Fruit fly (Drosophila melanogaster): ENCODE results near the gene Ten-a.

Gene Ten-a

dm6 chrX:12242375-12242774, 198.9 kb downstream of the Ten-a start (continued):
- TF ChIP-seq CG10267 (tag; optimal IDR thresholded peaks at IDR 0.05) (peak; percentile 64), cg (GFP tag; optimal IDR thresholded peaks at IDR 0.05) (peak; percentile 14), bcd (GFP tag; optimal IDR thresholded peaks at IDR 0.05) (peak; percentile 31), CG16779 (GFP tag; IDR thresholded peaks at IDR 0.05) (no peak), Sry-β (GFP tag; optimal IDR thresholded peaks at IDR 0.05) (no peak), Blimp-1 (GFP tag; optimal IDR thresholded peaks at IDR 0.05) (peak; percentile 84), CG12071 (GFP tag; optimal IDR thresholded peaks at IDR 0.05) (no peak), CG13123 (GFP tag; optimal IDR thresholded peaks at IDR 0.05) (no peak), CG17829 (tag; optimal IDR thresholded peaks at IDR 0.05) (peak; percentile 69), chm (GFP tag; IDR thresholded peaks at IDR 0.05) (peak; percentile 73), BEAF-32 (GFP tag; optimal IDR thresholded peaks at IDR 0.05) (no peak), Sox102F (GFP tag; optimal IDR thresholded peaks at IDR 0.05) (peak; percentile 81), org-1 (GFP tag; optimal IDR thresholded peaks at IDR 0.05) (no peak), oc (tag; optimal IDR thresholded peaks at IDR 0.05) (peak; percentile 68), CG8478 (optimal IDR thresholded peaks at IDR 0.05) (no peak), CG7987 (GFP tag; optimal IDR thresholded peaks at IDR 0.05) (no peak), jumu (GFP tag; optimal IDR thresholded peaks at IDR 0.05) (no peak), CG4707 (GFP tag; optimal IDR thresholded peaks at IDR 0.05) (peak; percentile 8), Atf-2 (GFP tag; optimal IDR thresholded peaks at IDR 0.05) (no peak), caup (GFP tag; optimal IDR thresholded peaks at IDR 0.05; ENCODE audit: severe bottlenecking) (no peak), CG15601 (tag; optimal IDR thresholded peaks at IDR 0.05) (peak; percentile 41), CG4820 (GFP tag; optimal IDR thresholded peaks at IDR 0.05) (peak; percentile 57), D19A (tag; optimal IDR thresholded peaks at IDR 0.05) (peak; percentile 62), CG4424 (GFP tag; optimal IDR thresholded peaks at IDR 0.05) (peak; percentile 73), Elba2 (GFP tag; optimal IDR thresholded peaks at IDR 0.05) (no peak), CG3726 (GFP tag; IDR thresholded peaks at IDR 0.05) (0 out of 3 replicates have a peak, but pooled peaks have one; percentile 40), CG42726 (GFP tag; IDR thresholded peaks at IDR 0.05; ENCODE audit: partially characterized antibody) (no peak), ci (GFP tag; IDR thresholded peaks at IDR 0.05) (peak; percentile 72), Atf6 (GFP tag; IDR thresholded peaks at IDR 0.05) (no peak), ac (GFP tag; optimal IDR thresholded peaks at IDR 0.05) (no peak), E2f2 (GFP tag; IDR thresholded peaks at IDR 0.05) (no peak; the same call in 1 of the 2 replicates), dmrt11E (tag; optimal IDR thresholded peaks at IDR 0.05) (peak; percentile 73), CG5953 (GFP tag; IDR thresholded peaks at IDR 0.05) (0 out of 2 replicates have a peak, but pooled peaks have one; percentile 6), CG3065 (GFP tag; optimal IDR thresholded peaks at IDR 0.05) (no peak), fu2 (GFP tag; optimal IDR thresholded peaks at IDR 0.05) (no peak), kni (GFP tag; optimal IDR thresholded peaks at IDR 0.05) (no peak), Ssrp (tag; optimal IDR thresholded peaks at IDR 0.05) (peak; percentile 60), gsb (GFP tag; IDR thresholded peaks at IDR 0.05) (no peak), CG11247 (GFP tag; IDR thresholded peaks at IDR 0.05) (no peak), CG1529 (GFP tag; optimal IDR thresholded peaks at IDR 0.05) (peak; percentile 50), Meics (GFP tag; optimal IDR thresholded peaks at IDR 0.05) (no peak), CG34376 (GFP tag; optimal IDR thresholded peaks at IDR 0.05) (no peak), HLH4C (GFP tag; IDR thresholded peaks at IDR 0.05; ENCODE audit: partially characterized antibody) (no peak), kah (GFP tag; optimal IDR thresholded peaks at IDR 0.05) (peak; percentile 11), CG17361 (GFP tag; IDR thresholded peaks at IDR 0.05) (peak; percentile 69; the same call in 2 of the 3 replicates), tna (GFP tag; IDR thresholded peaks at IDR 0.05; ENCODE audit: partially characterized antibody) (no peak), CG6813 (GFP tag; optimal IDR thresholded peaks at IDR 0.05) (peak; percentile 42), CG15696 (tag; optimal IDR thresholded peaks at IDR 0.05) (peak; percentile 25), Rfx (GFP tag; IDR thresholded peaks at IDR 0.05) (no peak), pnt (GFP tag; optimal IDR thresholded peaks at IDR 0.05) (no peak), CG2116 (GFP tag; optimal IDR thresholded peaks at IDR 0.05) (no peak)
